Worm (Caenorhabditis elegans) whole organism, L4 larva: ENCODE results near the gene ulp-4.

ENCODE experiments used
- F26F4.8 ChIP-seq: fragments of 200-800 bp; sonication (Bioruptor generic); conservative IDR thresholded peaks from 2 replicates; pipeline ENCODE4 v1.3.6; 2022; ENCODE audit warnings: missing genetic modification characterization, missing compliant biosample characterization
- T26A8.4 ChIP-seq: fragments of 200-800 bp; sonication (Bioruptor generic); IDR thresholded peaks from 2 replicates; pipeline ENCODE4 v1.3.6; 2022; ENCODE audit warnings: missing genetic modification characterization, missing compliant biosample characterization
- Y75B8A.6 ChIP-seq: fragments of 200-800 bp; sonication (Bioruptor generic); IDR thresholded peaks from 2 replicates; pipeline ENCODE4 v1.3.6; 2022; ENCODE audit warnings: missing genetic modification reagents, missing genetic modification characterization, missing compliant biosample characterization
- ZK546.5 ChIP-seq, 2 experiments: sonication (generic microtip); optimal IDR thresholded peaks; 2 replicates each; lab custom pipeline; 2017; ENCODE audit warnings: missing biosample characterization in 2 of 2, missing genetic modification characterization in 2 of 2
- aha-1 ChIP-seq: fragments of 150-350 bp; peaks from one replicate; lab custom pipeline; 2014; ENCODE audit warnings: missing biosample characterization, missing genetic modification characterization
- ceh-20 ChIP-seq: fragments of 200-800 bp; sonication (Bioruptor generic); IDR thresholded peaks from 2 replicates; pipeline ENCODE4 v1.3.6; 2022; ENCODE audit warnings: missing genetic modification reagents, missing genetic modification characterization, missing compliant biosample characterization
- ceh-28 ChIP-seq: fragments of 150-350 bp; optimal IDR thresholded peaks from 2 replicates; lab custom pipeline; 2014; ENCODE audit warnings: missing biosample characterization, missing genetic modification reagents, missing genetic modification characterization
- ceh-62 ChIP-seq: sonication (generic microtip); optimal IDR thresholded peaks from 2 replicates; lab custom pipeline; 2017; ENCODE audit warnings: missing biosample characterization, missing genetic modification characterization
- ceh-82 ChIP-seq: sonication (generic microtip); optimal IDR thresholded peaks from 2 replicates; lab custom pipeline; 2017; ENCODE audit warnings: missing biosample characterization, missing genetic modification characterization
- daf-12 ChIP-seq: fragments of 150-350 bp; optimal IDR thresholded peaks from 2 replicates; lab custom pipeline; 2014; ENCODE audit warnings: missing biosample characterization, missing genetic modification reagents, missing genetic modification characterization
- daf-16 ChIP-seq, 3 experiments: sonication (generic microtip); optimal IDR thresholded peaks; 2 replicates each; lab custom pipeline; 2016 to 2017; ENCODE audit warnings: missing genetic modification characterization in 3 of 3, missing genetic modification reagents in 3 of 3, mild to moderate bottlenecking in 2 of 3, missing compliant biosample characterization in 2 of 3, missing biosample characterization in 1 of 3, moderate library complexity in 1 of 3
- daf-19 ChIP-seq: fragments of 200-800 bp; sonication (Bioruptor generic); conservative IDR thresholded peaks from 2 replicates; pipeline ENCODE4 v1.3.6; 2022; ENCODE audit warnings: missing genetic modification characterization, missing compliant biosample characterization
- dmd-6 ChIP-seq: fragments of 200-800 bp; sonication (Bioruptor generic); IDR thresholded peaks from 2 replicates; pipeline ENCODE4 v1.3.6; 2022; ENCODE audit warnings: missing genetic modification reagents, missing genetic modification characterization, missing compliant biosample characterization
- dmd-9 ChIP-seq: fragments of 200-800 bp; sonication (Bioruptor generic); IDR thresholded peaks from 2 replicates; pipeline ENCODE4 v1.3.6; 2022; ENCODE audit warnings: missing genetic modification reagents, missing genetic modification characterization, missing compliant biosample characterization
- dve-1 ChIP-seq: sonication (generic microtip); optimal IDR thresholded peaks from 2 replicates; lab custom pipeline; 2017; ENCODE audit warnings: antibody characterized with exemption, mild to moderate bottlenecking, missing genetic modification characterization, missing compliant biosample characterization; ENCODE audit not compliant: insufficient read depth
- egl-27 ChIP-seq: sonication (generic microtip); optimal IDR thresholded peaks from 3 replicates; lab custom pipeline; 2017; ENCODE audit warnings: missing biosample characterization, missing genetic modification reagents, missing genetic modification characterization
- egl-43 ChIP-seq: fragments of 200-800 bp; sonication (Bioruptor generic); IDR thresholded peaks from 2 replicates; pipeline ENCODE4 v1.3.6; 2022; ENCODE audit warnings: missing genetic modification reagents, missing genetic modification characterization, missing compliant biosample characterization
- fkh-10 ChIP-seq: fragments of 150-350 bp; optimal IDR thresholded peaks from 2 replicates; lab custom pipeline; 2014; ENCODE audit warnings: missing biosample characterization, missing genetic modification reagents, missing genetic modification characterization
- gei-8 ChIP-seq: fragments of 200-800 bp; sonication (Bioruptor generic); optimal IDR thresholded peaks from 2 replicates; lab custom pipeline; 2018; ENCODE audit warnings: mild to moderate bottlenecking, missing genetic modification characterization, missing compliant biosample characterization
- hif-1 ChIP-seq, 2 experiments: sonication (generic microtip); optimal IDR thresholded peaks; 2 replicates each; lab custom pipeline; 2016 to 2017; ENCODE audit warnings: missing compliant biosample characterization in 2 of 2, missing genetic modification characterization in 2 of 2, missing genetic modification reagents in 2 of 2, missing genotype in 2 of 2, mild to moderate bottlenecking in 1 of 2
- hlh-11 ChIP-seq: fragments of 200-800 bp; sonication (Bioruptor generic); optimal IDR thresholded peaks from 2 replicates; lab custom pipeline; 2018; ENCODE audit warnings: mild to moderate bottlenecking, missing genetic modification characterization, missing compliant biosample characterization
- hlh-30 ChIP-seq: sonication (generic microtip); optimal IDR thresholded peaks from 2 replicates; lab custom pipeline; 2017; ENCODE audit warnings: antibody characterized with exemption, mild to moderate bottlenecking, missing genetic modification characterization, missing compliant biosample characterization; ENCODE audit not compliant: insufficient read depth
- lin-38 ChIP-seq: fragments of 200-800 bp; sonication (Bioruptor generic); IDR thresholded peaks from 2 replicates; pipeline ENCODE4 v1.3.6; 2022; ENCODE audit warnings: missing genetic modification reagents, missing genetic modification characterization, missing compliant biosample characterization
- lin-39 ChIP-seq: fragments of 150-350 bp; optimal IDR thresholded peaks from 2 replicates; lab custom pipeline; 2014; ENCODE audit warnings: missing biosample characterization, missing genetic modification reagents, missing genetic modification characterization
- lsy-2 ChIP-seq, 2 experiments: fragments of 150-350 bp in 1 of 2; sonication (generic microtip) in 1 of 2; optimal IDR thresholded peaks; 2 replicates each; lab custom pipeline; 2014 to 2017; ENCODE audit warnings: missing biosample characterization in 2 of 2, missing genetic modification characterization in 2 of 2
- madf-5 ChIP-seq, 2 experiments: fragments of 200-800 bp; sonication (Bioruptor generic); IDR thresholded peaks; 2 replicates each; pipeline ENCODE4 v1.3.6; 2022; ENCODE audit warnings: missing compliant biosample characterization in 2 of 2, missing genetic modification characterization in 2 of 2
- mdt-29 ChIP-seq: fragments of 200-800 bp; sonication (Bioruptor generic); IDR thresholded peaks from 2 replicates; pipeline ENCODE4 v1.3.6; 2022; ENCODE audit warnings: missing genetic modification reagents, missing genetic modification characterization, missing compliant biosample characterization
- mxl-2 ChIP-seq: fragments of 200-800 bp; sonication (Bioruptor generic); conservative IDR thresholded peaks from 2 replicates; pipeline ENCODE4 v1.3.6; 2022; ENCODE audit warnings: missing genetic modification reagents, missing genetic modification characterization, missing compliant biosample characterization
- nhr-102 ChIP-seq: sonication (generic microtip); optimal IDR thresholded peaks from 2 replicates; lab custom pipeline; 2016; ENCODE audit warnings: mild to moderate bottlenecking, missing genetic modification characterization, moderate library complexity, missing compliant biosample characterization
- nhr-11 ChIP-seq: fragments of 150-350 bp; optimal IDR thresholded peaks from 2 replicates; lab custom pipeline; 2014; ENCODE audit warnings: missing biosample characterization, missing genetic modification characterization
- nhr-111 ChIP-seq: fragments of 200-800 bp; sonication (Bioruptor generic); optimal IDR thresholded peaks from 2 replicates; lab custom pipeline; 2018; ENCODE audit warnings: mild to moderate bottlenecking, missing genetic modification characterization, missing compliant biosample characterization
- nhr-28 ChIP-seq: fragments of 150-350 bp; optimal IDR thresholded peaks from 2 replicates; lab custom pipeline; 2014; ENCODE audit warnings: missing biosample characterization, missing genetic modification characterization
- nhr-77 ChIP-seq: fragments of 150-350 bp; optimal IDR thresholded peaks from 2 replicates; lab custom pipeline; 2014; ENCODE audit warnings: missing biosample characterization, missing genetic modification characterization
- pqm-1 ChIP-seq: sonication (generic microtip); optimal IDR thresholded peaks from 2 replicates; lab custom pipeline; 2017; ENCODE audit warnings: missing biosample characterization, missing genetic modification characterization
- rbr-2 ChIP-seq: sonication (generic microtip); optimal IDR thresholded peaks from 2 replicates; lab custom pipeline; 2016; ENCODE audit warnings: missing genotype, missing genetic modification characterization, missing compliant biosample characterization
- sdz-12 ChIP-seq: fragments of 200-800 bp; sonication (Bioruptor generic); optimal IDR thresholded peaks from 2 replicates; lab custom pipeline; 2018; ENCODE audit warnings: mild to moderate bottlenecking, missing genetic modification characterization, missing compliant biosample characterization
- set-16 ChIP-seq: fragments of 200-800 bp; sonication (Bioruptor generic); IDR thresholded peaks from 2 replicates; pipeline ENCODE4 v1.3.6; 2022; ENCODE audit warnings: missing genetic modification reagents, missing genetic modification characterization, missing compliant biosample characterization
- snpc-1.2 ChIP-seq: fragments of 200-800 bp; sonication (Bioruptor generic); IDR thresholded peaks from 2 replicates; pipeline ENCODE4 v1.3.6; 2022; ENCODE audit warnings: missing genetic modification reagents, missing genetic modification characterization, missing compliant biosample characterization
- tag-97 ChIP-seq: fragments of 200-800 bp; sonication (Bioruptor generic); IDR thresholded peaks from 2 replicates; pipeline ENCODE4 v1.3.6; 2022; ENCODE audit warnings: missing genetic modification characterization, missing compliant biosample characterization
- tra-1 ChIP-seq: fragments of 200-800 bp; sonication (Bioruptor generic); IDR thresholded peaks from 2 replicates; pipeline ENCODE4 v1.3.6; 2022; ENCODE audit warnings: missing genetic modification reagents, missing genetic modification characterization, missing compliant biosample characterization
- unc-39 ChIP-seq: sonication (generic microtip); optimal IDR thresholded peaks from 2 replicates; lab custom pipeline; 2017; ENCODE audit warnings: missing biosample characterization, missing genetic modification characterization
- unc-62 ChIP-seq, 3 experiments: fragments of 150-350 bp in 1 of 3; sonication (generic microtip); optimal IDR thresholded peaks in 2 of 3; peaks in 1 of 3; 1 replicate in 1 of 3; 2 replicates in 2 of 3; lab custom pipeline; 2014 to 2017; ENCODE audit warnings: missing biosample characterization in 3 of 3, missing genetic modification characterization in 3 of 3, missing genetic modification reagents in 3 of 3, missing genotype in 1 of 3
- zfp-2 ChIP-seq: sonication (generic microtip); optimal IDR thresholded peaks from 2 replicates; lab custom pipeline; 2016; ENCODE audit warnings: mild to moderate bottlenecking, missing genetic modification characterization, missing compliant biosample characterization
- zfp-3 ChIP-seq: fragments of 200-800 bp; sonication (Bioruptor generic); conservative IDR thresholded peaks from 2 replicates; pipeline ENCODE4 v1.3.6; 2022; ENCODE audit warnings: missing genetic modification reagents, missing genetic modification characterization, missing compliant biosample characterization
- zip-2 ChIP-seq: fragments of 150-350 bp; optimal IDR thresholded peaks from 2 replicates; lab custom pipeline; 2014; ENCODE audit warnings: missing biosample characterization, missing genetic modification characterization

Gene ulp-4

ce11 chrII:8104998-8105397, 24.8 kb upstream of the ulp-4 start, which contains the start of gene sfxn-5:
TSS of gene sfxn-5 (minus strand) at chrII:8105052.
- TF ChIP-seq daf-19 (GFP tag; lab: Robert Waterston, UW) = no peak
- peak in 1 of 2 experiments; percentile 13 for TF ChIP-seq unc-62 (GFP tag; optimal IDR thresholded peaks at IDR 0.05 in 1 of 2; lab: Kevin White, UChicago)
- no peak for TF ChIP-seq unc-62 (tag; optimal IDR thresholded peaks at IDR 0.05; lab: Kevin White, UChicago)
- TF ChIP-seq pqm-1 (tag; lab: Kevin White, UChicago) = peak; percentile 65
- peak; percentile 65 for TF ChIP-seq nhr-28 (tag; lab: Kevin White, UChicago)
- no peak for TF ChIP-seq hif-1 (tag; optimal IDR thresholded peaks at IDR 0.05; lab: Kevin White, UChicago)
- TF ChIP-seq nhr-111 (GFP tag; lab: Kevin White, UChicago) = no peak
- no peak for TF ChIP-seq madf-5 (GFP tag; IDR thresholded peaks at IDR 0.05; lab: Robert Waterston, UW)
- no peak for TF ChIP-seq zfp-2 (tag; lab: Kevin White, UChicago)
- TF ChIP-seq fkh-10 = no peak
- TF ChIP-seq lin-38 (GFP tag; lab: Robert Waterston, UW) = no peak
- peak; percentile 57 for TF ChIP-seq hlh-30 (tag; lab: Kevin White, UChicago)
- no peak for TF ChIP-seq mdt-29 (GFP tag; lab: Robert Waterston, UW)
- TF ChIP-seq egl-27 (tag; lab: Kevin White, UChicago) = no peak
- TF ChIP-seq mxl-2 (GFP tag; lab: Robert Waterston, UW) = no peak
- TF ChIP-seq egl-43 = no peak
- peak; percentile 45 for TF ChIP-seq hlh-11 (tag; lab: Kevin White, UChicago)
- TF ChIP-seq daf-16 (GFP tag; optimal IDR thresholded peaks at IDR 0.05; lab: Kevin White, UChicago) = no peak
- TF ChIP-seq daf-16 (tag; optimal IDR thresholded peaks at IDR 0.05; lab: Kevin White, UChicago) = peak; percentile 68
- no peak for TF ChIP-seq zip-2 (tag; lab: Kevin White, UChicago)
- no peak for TF ChIP-seq zfp-3 (GFP tag; lab: Robert Waterston, UW)
- TF ChIP-seq snpc-1.2 = no peak
- no peak for TF ChIP-seq aha-1 (tag; lab: Kevin White, UChicago)
- no peak for TF ChIP-seq ceh-28 (tag; lab: Kevin White, UChicago)
- no peak for TF ChIP-seq daf-12 (tag; lab: Kevin White, UChicago)
- TF ChIP-seq Y75B8A.6 = no peak
- no peak for TF ChIP-seq lin-39 (tag; lab: Kevin White, UChicago)
- peak in 1 of 2 experiments; percentile 42 for TF ChIP-seq lsy-2 (tag; optimal IDR thresholded peaks at IDR 0.05; lab: Kevin White, UChicago)
- TF ChIP-seq nhr-11 (tag; lab: Kevin White, UChicago) = peak; percentile 8
- peak; percentile 42 for TF ChIP-seq dve-1 (tag; lab: Kevin White, UChicago)
- no peak for TF ChIP-seq ceh-82

- TF ChIP-seq sdz-12 (GFP tag; lab: Kevin White, UChicago) (peak; percentile 77), hif-1 (tag; optimal IDR thresholded peaks at IDR 0.05; lab: Kevin White, UChicago) (no peak), egl-27 (tag; lab: Kevin White, UChicago) (no peak), unc-39 (tag; lab: Kevin White, UChicago) (no peak), rbr-2 (tag; lab: Kevin White, UChicago) (peak; percentile 60), nhr-28 (tag; lab: Kevin White, UChicago) (peak; percentile 25), egl-43 (no peak; the same call in 1 of the 2 replicates), dmd-9 (GFP tag; lab: Robert Waterston, UW) (peak; percentile 89; the same call in 1 of the 2 replicates), ceh-28 (tag; lab: Kevin White, UChicago) (no peak), ceh-62 (no peak), set-16 (GFP tag; lab: Robert Waterston, UW) (no peak), ceh-20 (GFP tag; lab: Robert Waterston, UW) (peak; percentile 80), tag-97 (GFP tag; lab: Robert Waterston, UW) (no peak), T26A8.4 (GFP tag; lab: Robert Waterston, UW) (peak; percentile 91), lin-38 (GFP tag; lab: Robert Waterston, UW) (no peak; the same call in 1 of the 2 replicates), tra-1 (GFP tag; lab: Robert Waterston, UW) (peak; percentile 93), nhr-102 (tag; lab: Kevin White, UChicago) (peak; percentile 84), zip-2 (tag; lab: Kevin White, UChicago) (no peak), F26F4.8 (GFP tag; lab: Robert Waterston, UW) (peak; percentile 97), nhr-77 (peak; percentile 13), pqm-1 (tag; lab: Kevin White, UChicago) (peak; percentile 20), ZK546.5 (tag; optimal IDR thresholded peaks at IDR 0.05; lab: Kevin White, UChicago) (no peak), nhr-11 (tag; lab: Kevin White, UChicago) (no peak), zfp-2 (tag; lab: Kevin White, UChicago) (peak; percentile 49), dmd-6 (GFP tag; lab: Robert Waterston, UW) (peak; percentile 67), snpc-1.2 (peak; percentile 89; the same call in 1 of the 2 replicates), gei-8 (GFP tag; lab: Kevin White, UChicago) (peak; percentile 90)
These were observed 22.7 kb upstream of the ulp-4 start, which contains the start of the genes chst-1 and C41C4.9 for ce11 chrII:8106921-8107695. TSS of gene chst-1 (minus strand) at chrII:8106971. TSS of gene C41C4.9 (plus strand) at chrII:8107645.
